Fruit fly (Drosophila melanogaster) whole organism, prepupa: ENCODE data around the gene Alg13.

Experiments
- Blimp-1 ChIP-seq: fragments of 200-800 bp; sonication (Bioruptor generic); optimal IDR thresholded peaks from 3 replicates; lab custom pipeline; 2017; ENCODE audit warnings: missing biosample characterization, missing genetic modification characterization, mild to moderate bottlenecking, moderate library complexity, missing genetic modification reagents
- CG10631 ChIP-seq: fragments of 200-800 bp; sonication (Bioruptor generic); optimal IDR thresholded peaks from 2 replicates; lab custom pipeline; 2016; ENCODE audit warnings: missing biosample characterization, missing genetic modification characterization
- CG11294 ChIP-seq: fragments of 200-800 bp; sonication (Bioruptor generic); IDR thresholded peaks from 2 replicates; pipeline ENCODE4 v1.3.6; 2022; ENCODE audit warnings: missing biosample characterization, missing genetic modification characterization
- CG11762 ChIP-seq: fragments of 200-800 bp; sonication (Bioruptor generic); optimal IDR thresholded peaks from 3 replicates; lab custom pipeline; 2016; ENCODE audit warnings: missing biosample characterization, missing genetic modification characterization; ENCODE audit not compliant: insufficient read depth
- CG11902 ChIP-seq: fragments of 200-800 bp; sonication (Bioruptor generic); optimal IDR thresholded peaks from 3 replicates; lab custom pipeline; 2016; ENCODE audit warnings: missing biosample characterization, missing genetic modification characterization
- CG15336 ChIP-seq: fragments of 200-800 bp; sonication (Bioruptor generic); IDR thresholded peaks from 2 replicates; pipeline ENCODE4 v1.3.6; 2022; ENCODE audit warnings: missing biosample characterization, missing genetic modification characterization
- CG1621 ChIP-seq: fragments of 200-800 bp; sonication (Bioruptor generic); optimal IDR thresholded peaks from 3 replicates; lab custom pipeline; 2018; ENCODE audit warnings: missing biosample characterization, mild to moderate bottlenecking, missing genetic modification characterization
- CG16779 ChIP-seq: fragments of 200-800 bp; sonication (Bioruptor generic); optimal IDR thresholded peaks from 3 replicates; lab custom pipeline; 2017; ENCODE audit warnings: missing biosample characterization, mild to moderate bottlenecking, missing genetic modification characterization
- CG3032 ChIP-seq: fragments of 200-800 bp; optimal IDR thresholded peaks from 2 replicates; lab custom pipeline; 2019; ENCODE audit warnings: missing biosample characterization, mild to moderate bottlenecking, missing genetic modification characterization, moderate library complexity
- CG31627 ChIP-seq: fragments of 200-800 bp; sonication (Bioruptor generic); optimal IDR thresholded peaks from 3 replicates; lab custom pipeline; 2016; ENCODE audit warnings: missing biosample characterization, missing genetic modification characterization
- CG32006 ChIP-seq: fragments of 200-800 bp; sonication (Bioruptor generic); optimal IDR thresholded peaks from 3 replicates; lab custom pipeline; 2017; ENCODE audit warnings: missing biosample characterization, mild to moderate bottlenecking, missing genetic modification characterization
- CG34406 ChIP-seq: fragments of 200-800 bp; sonication (Bioruptor generic); optimal IDR thresholded peaks from 3 replicates; lab custom pipeline; 2016; ENCODE audit warnings: missing biosample characterization, missing genetic modification characterization
- CG3919 ChIP-seq: fragments of 200-800 bp; sonication (Bioruptor generic); optimal IDR thresholded peaks from 3 replicates; lab custom pipeline; 2016; ENCODE audit warnings: missing biosample characterization, missing genetic modification characterization
- CG4318 ChIP-seq: fragments of 200-800 bp; sonication (Bioruptor generic); optimal IDR thresholded peaks from 3 replicates; lab custom pipeline; 2017; ENCODE audit warnings: missing biosample characterization, mild to moderate bottlenecking, missing genetic modification characterization
- CG6163 ChIP-seq: fragments of 200-800 bp; sonication (Bioruptor generic); IDR thresholded peaks from 3 replicates; pipeline ENCODE4 v1.3.6; 2022; ENCODE audit warnings: missing biosample characterization, missing genetic modification characterization
- CG6276 ChIP-seq: fragments of 200-800 bp; sonication (Bioruptor generic); optimal IDR thresholded peaks from 2 replicates; lab custom pipeline; 2017; ENCODE audit warnings: missing biosample characterization, mild to moderate bottlenecking, missing genetic modification characterization
- CG6792 ChIP-seq: fragments of 200-800 bp; sonication (Bioruptor generic); optimal IDR thresholded peaks from 3 replicates; lab custom pipeline; 2016; ENCODE audit warnings: missing biosample characterization, missing genetic modification characterization
- CG6808 ChIP-seq: fragments of 200-800 bp; sonication (Bioruptor generic); optimal IDR thresholded peaks from 3 replicates; lab custom pipeline; 2017; ENCODE audit warnings: missing biosample characterization, missing genetic modification characterization, mild to moderate bottlenecking, moderate library complexity, missing genetic modification reagents
- CG6854 ChIP-seq: fragments of 200-800 bp; sonication (Bioruptor generic); optimal IDR thresholded peaks from 2 replicates; lab custom pipeline; 2017; ENCODE audit warnings: missing biosample characterization, mild to moderate bottlenecking, missing genetic modification characterization
- CG7368 ChIP-seq: fragments of 200-800 bp; sonication (Bioruptor generic); optimal IDR thresholded peaks from 3 replicates; lab custom pipeline; 2016; ENCODE audit warnings: missing biosample characterization, missing genetic modification characterization
- CG8119 ChIP-seq: fragments of 200-800 bp; sonication (Bioruptor generic); IDR thresholded peaks from 3 replicates; pipeline ENCODE4 v1.3.6; 2022; ENCODE audit warnings: missing biosample characterization, missing genetic modification characterization
- CG8319 ChIP-seq: fragments of 200-800 bp; sonication (Bioruptor generic); optimal IDR thresholded peaks from 3 replicates; lab custom pipeline; 2016; ENCODE audit warnings: missing biosample characterization, missing genetic modification characterization
- CG9139 ChIP-seq: fragments of 200-800 bp; sonication (Bioruptor generic); optimal IDR thresholded peaks from 3 replicates; lab custom pipeline; 2017; ENCODE audit warnings: missing biosample characterization, mild to moderate bottlenecking, missing genetic modification characterization
- Eip75B ChIP-seq: fragments of 200-800 bp; sonication (Bioruptor generic); optimal IDR thresholded peaks from 3 replicates; lab custom pipeline; 2016; ENCODE audit warnings: missing biosample characterization, missing genetic modification characterization
- Eip93F ChIP-seq: fragments of 200-800 bp; sonication (Bioruptor generic); optimal IDR thresholded peaks from 2 replicates; lab custom pipeline; 2016; ENCODE audit warnings: missing biosample characterization, mild to moderate bottlenecking, missing genetic modification characterization
- Ets21C ChIP-seq: fragments of 200-800 bp; sonication (Bioruptor generic); optimal IDR thresholded peaks from 3 replicates; lab custom pipeline; 2016; ENCODE audit warnings: missing biosample characterization, missing genetic modification characterization
- Ets96B ChIP-seq: fragments of 200-800 bp; optimal IDR thresholded peaks from 2 replicates; lab custom pipeline; 2019; ENCODE audit warnings: missing biosample characterization, mild to moderate bottlenecking, missing genetic modification characterization, moderate library complexity
- Gug ChIP-seq: fragments of 200-800 bp; sonication (Bioruptor generic); IDR thresholded peaks from 2 replicates; pipeline ENCODE4 v1.3.6; 2022; ENCODE audit warnings: missing biosample characterization, missing genetic modification characterization
- Hr39 ChIP-seq: fragments of 200-800 bp; sonication (Bioruptor generic); optimal IDR thresholded peaks from 2 replicates; lab custom pipeline; 2016; ENCODE audit warnings: missing biosample characterization, missing genetic modification characterization
- Hr4 ChIP-seq: fragments of 200-800 bp; sonication (Bioruptor generic); optimal IDR thresholded peaks from 3 replicates; lab custom pipeline; 2016; ENCODE audit warnings: missing biosample characterization, missing genetic modification characterization
- Lpt ChIP-seq: fragments of 200-800 bp; sonication (Bioruptor generic); optimal IDR thresholded peaks from 3 replicates; lab custom pipeline; 2016; ENCODE audit warnings: missing biosample characterization, missing genetic modification characterization
- Met ChIP-seq: fragments of 200-800 bp; sonication (Bioruptor generic); optimal IDR thresholded peaks from 3 replicates; lab custom pipeline; 2016; ENCODE audit warnings: missing biosample characterization, missing genetic modification characterization
- OdsH ChIP-seq: fragments of 200-800 bp; sonication (Bioruptor generic); optimal IDR thresholded peaks from 3 replicates; lab custom pipeline; 2016; ENCODE audit warnings: missing biosample characterization, missing genetic modification characterization
- Sox102F ChIP-seq: fragments of 200-800 bp; sonication (Bioruptor generic); optimal IDR thresholded peaks from 2 replicates; lab custom pipeline; 2016; ENCODE audit warnings: missing biosample characterization, mild to moderate bottlenecking, missing genetic modification characterization
- Sox14 ChIP-seq: fragments of 200-800 bp; sonication (Bioruptor generic); optimal IDR thresholded peaks from 3 replicates; lab custom pipeline; 2016; ENCODE audit warnings: missing biosample characterization, missing genetic modification characterization
- Sox15 ChIP-seq: fragments of 200-800 bp; sonication (Bioruptor generic); optimal IDR thresholded peaks from 3 replicates; lab custom pipeline; 2016; ENCODE audit warnings: missing biosample characterization, missing genetic modification characterization
- achi ChIP-seq: fragments of 200-800 bp; sonication (Bioruptor generic); optimal IDR thresholded peaks from 3 replicates; lab custom pipeline; 2016; ENCODE audit warnings: missing biosample characterization, missing genetic modification characterization
- acj6 ChIP-seq: fragments of 200-800 bp; sonication (Bioruptor generic); optimal IDR thresholded peaks from 3 replicates; lab custom pipeline; 2016; ENCODE audit warnings: missing biosample characterization, missing genetic modification characterization
- cyc ChIP-seq: fragments of 200-800 bp; sonication (Bioruptor generic); optimal IDR thresholded peaks from 3 replicates; lab custom pipeline; 2016; ENCODE audit warnings: missing biosample characterization, missing genetic modification characterization
- dsx ChIP-seq: fragments of 200-800 bp; optimal IDR thresholded peaks from 3 replicates; lab custom pipeline; 2019; ENCODE audit warnings: missing biosample characterization, mild to moderate bottlenecking, missing genetic modification characterization, moderate library complexity; ENCODE audit not compliant: poor library complexity, severe bottlenecking
- esn ChIP-seq: fragments of 200-800 bp; sonication (Bioruptor generic); optimal IDR thresholded peaks from 2 replicates; lab custom pipeline; 2016; ENCODE audit warnings: missing biosample characterization, mild to moderate bottlenecking, missing genetic modification characterization, moderate library complexity
- fd59A ChIP-seq: fragments of 200-800 bp; sonication (Bioruptor generic); optimal IDR thresholded peaks from 2 replicates; lab custom pipeline; 2017; ENCODE audit warnings: missing biosample characterization, mild to moderate bottlenecking, missing genetic modification characterization, missing genetic modification reagents
- fkh ChIP-seq: fragments of 200-800 bp; sonication (Bioruptor generic); optimal IDR thresholded peaks from 3 replicates; lab custom pipeline; 2017; ENCODE audit warnings: missing biosample characterization, mild to moderate bottlenecking, missing genetic modification characterization, moderate library complexity
- lz ChIP-seq: fragments of 200-800 bp; sonication (Bioruptor generic); optimal IDR thresholded peaks from 3 replicates; lab custom pipeline; 2016; ENCODE audit warnings: missing biosample characterization, missing genetic modification characterization
- net ChIP-seq: fragments of 200-800 bp; sonication (Bioruptor generic); optimal IDR thresholded peaks from 3 replicates; lab custom pipeline; 2016; ENCODE audit warnings: missing biosample characterization, missing genetic modification characterization
- pdm3 ChIP-seq: fragments of 200-800 bp; sonication (Bioruptor generic); optimal IDR thresholded peaks from 3 replicates; lab custom pipeline; 2016; ENCODE audit warnings: missing biosample characterization, missing genetic modification characterization
- salr ChIP-seq, 2 experiments: fragments of 200-800 bp; sonication (Bioruptor generic); optimal IDR thresholded peaks; 3 replicates each; lab custom pipeline; 2016 to 2018; ENCODE audit warnings: missing biosample characterization in 2 of 2, missing genetic modification characterization in 2 of 2, mild to moderate bottlenecking in 1 of 2
- ss ChIP-seq, 2 experiments: fragments of 200-800 bp; sonication (Bioruptor generic); optimal IDR thresholded peaks; 2 replicates in 1 of 2; 3 replicates in 1 of 2; lab custom pipeline; 2017 to 2018; ENCODE audit warnings: mild to moderate bottlenecking in 2 of 2, missing biosample characterization in 2 of 2, missing genetic modification characterization in 2 of 2, moderate library complexity in 1 of 2
- topi ChIP-seq: fragments of 200-800 bp; sonication (Bioruptor generic); optimal IDR thresholded peaks from 3 replicates; lab custom pipeline; 2016; ENCODE audit warnings: missing biosample characterization, missing genetic modification characterization
- vri ChIP-seq: fragments of 200-800 bp; sonication (Bioruptor generic); optimal IDR thresholded peaks from 3 replicates; lab custom pipeline; 2016; ENCODE audit warnings: missing biosample characterization, mild to moderate bottlenecking, missing genetic modification characterization

Alg13 gene

dm6 chr3R:29088938-29089661 is 49.3 kb downstream of the Alg13 start:
- TF ChIP-seq fd59A (peak; percentile 27), dsx (GFP tag; lab: Kevin White, UChicago) (peak; percentile 12), CG6854 (no peak), Gug (no peak; the same call in 1 of the 2 replicates), CG8119 (GFP tag; lab: Robert Waterston, UW) (peak; percentile 29; the same call in 2 of the 3 replicates), Hr39 (GFP tag; lab: Kevin White, UChicago) (peak; percentile 67), CG3032 (tag; lab: Kevin White, UChicago) (peak; percentile 45), CG4318 (GFP tag; lab: Kevin White, UChicago) (no peak), pdm3 (GFP tag; lab: Kevin White, UChicago) (peak; percentile 67), CG11762 (GFP tag; lab: Kevin White, UChicago) (peak; percentile 38), ss (GFP tag; optimal IDR thresholded peaks at IDR 0.05; lab: Kevin White, UChicago) (no peak), Sox14 (GFP tag; lab: Kevin White, UChicago) (peak; percentile 61), Sox15 (GFP tag; lab: Kevin White, UChicago) (peak; percentile 11), Ets96B (tag; lab: Kevin White, UChicago) (peak; percentile 56), CG11294 (GFP tag; lab: Robert Waterston, UW) (peak; percentile 9; the same call in 1 of the 2 replicates), CG6792 (peak; percentile 39), CG6163 (GFP tag; lab: Robert Waterston, UW) (0 out of 3 replicates have a peak, but pooled peaks have one; percentile 24), Blimp-1 (no peak), Eip93F (GFP tag; lab: Kevin White, UChicago) (no peak), CG8319 (GFP tag; lab: Kevin White, UChicago) (peak; percentile 16), CG9139 (GFP tag; lab: Kevin White, UChicago) (no peak), acj6 (peak; percentile 63), CG1621 (no peak), CG32006 (GFP tag; lab: Kevin White, UChicago) (peak; percentile 66), CG6276 (peak; percentile 31), net (GFP tag; lab: Kevin White, UChicago) (peak; percentile 41), CG10631 (GFP tag; lab: Kevin White, UChicago) (peak; percentile 56), Lpt (GFP tag; lab: Kevin White, UChicago) (peak; percentile 42), CG11902 (peak; percentile 20), topi (GFP tag; lab: Kevin White, UChicago) (peak; percentile 65), Hr4 (GFP tag; lab: Kevin White, UChicago) (peak; percentile 63), cyc (peak; percentile 62), fkh (GFP tag; lab: Kevin White, UChicago) (no peak), Met (GFP tag; lab: Kevin White, UChicago) (peak; percentile 74), Eip75B (peak; percentile 52), lz (GFP tag; lab: Kevin White, UChicago) (peak; percentile 64), Sox102F (GFP tag; lab: Kevin White, UChicago) (peak; percentile 65), CG34406 (peak; percentile 58), Ets21C (GFP tag; lab: Kevin White, UChicago) (peak; percentile 32), CG31627 (GFP tag; lab: Kevin White, UChicago) (peak; percentile 49), salr (GFP tag; optimal IDR thresholded peaks at IDR 0.05; lab: Kevin White, UChicago) (peak in 1 of 2 experiments; percentile 46), achi (GFP tag; lab: Kevin White, UChicago) (peak; percentile 59), CG6808 (GFP tag; lab: Kevin White, UChicago) (peak; percentile 4), CG3919 (peak; percentile 52), vri (GFP tag; lab: Kevin White, UChicago) (peak; percentile 29), CG7368 (GFP tag; lab: Kevin White, UChicago) (peak; percentile 45), esn (GFP tag; lab: Kevin White, UChicago) (peak; percentile 77), OdsH (GFP tag; lab: Kevin White, UChicago) (peak; percentile 51), CG16779 (tag; lab: Kevin White, UChicago) (no peak), CG15336 (GFP tag; lab: Robert Waterston, UW) (peak; percentile 54)
